Fruit fly (Drosophila melanogaster) whole organism, embryonic: ENCODE results near the gene CG34265.

Experiments
- Ada2b ChIP-seq: fragments of 200-800 bp; sonication (Bioruptor generic); IDR thresholded peaks from 2 replicates; pipeline ENCODE4 v1.3.6; 2022; ENCODE audit warnings: missing biosample characterization, missing genetic modification characterization
- CG10209 ChIP-seq: fragments of 200-800 bp; sonication (Bioruptor generic); optimal IDR thresholded peaks from 3 replicates; lab custom pipeline; 2017; ENCODE audit warnings: missing biosample characterization, mild to moderate bottlenecking, missing genetic modification characterization, missing genetic modification reagents
- CG11085 ChIP-seq: fragments of 200-800 bp; sonication (Bioruptor generic); IDR thresholded peaks from 2 replicates; pipeline ENCODE4 v1.3.6; 2022; ENCODE audit warnings: missing biosample characterization, missing genetic modification characterization
- CG12219 ChIP-seq: fragments of 200-800 bp; sonication (Bioruptor generic); optimal IDR thresholded peaks from 3 replicates; lab custom pipeline; 2018; ENCODE audit warnings: missing biosample characterization, mild to moderate bottlenecking, missing genetic modification characterization
- CG15479 ChIP-seq: fragments of 200-800 bp; sonication (Bioruptor generic); optimal IDR thresholded peaks from 3 replicates; lab custom pipeline; 2019; ENCODE audit warnings: missing biosample characterization, mild to moderate bottlenecking, missing genetic modification characterization, moderate library complexity
- CG17328 ChIP-seq: fragments of 200-800 bp; sonication (Bioruptor generic); IDR thresholded peaks from 2 replicates; pipeline ENCODE4 v1.3.6; 2022; ENCODE audit warnings: missing biosample characterization, missing genetic modification characterization
- CG17385 ChIP-seq: fragments of 200-800 bp; sonication (Bioruptor generic); optimal IDR thresholded peaks from 3 replicates; lab custom pipeline; 2018; ENCODE audit warnings: missing biosample characterization, mild to moderate bottlenecking, missing genetic modification characterization
- CG1832 ChIP-seq: fragments of 200-800 bp; sonication (Bioruptor generic); optimal IDR thresholded peaks from 2 replicates; lab custom pipeline; 2017; ENCODE audit warnings: missing biosample characterization, mild to moderate bottlenecking, missing genetic modification characterization, inconsistent platforms
- CG31224 ChIP-seq: fragments of 200-800 bp; sonication (Bioruptor generic); IDR thresholded peaks from 2 replicates; pipeline ENCODE4 v1.3.6; 2022; ENCODE audit warnings: missing biosample characterization, missing genetic modification characterization
- CG3163 ChIP-seq: fragments of 200-800 bp; sonication (Bioruptor generic); optimal IDR thresholded peaks from 3 replicates; lab custom pipeline; 2016; ENCODE audit warnings: missing biosample characterization, missing genetic modification characterization
- CG32767 ChIP-seq: fragments of 200-800 bp; sonication (Bioruptor generic); IDR thresholded peaks from 2 replicates; pipeline ENCODE4 v1.3.6; 2022; ENCODE audit warnings: missing biosample characterization, missing genetic modification characterization
- CG34224 ChIP-seq: fragments of 200-800 bp; sonication (Bioruptor generic); IDR thresholded peaks from 3 replicates; pipeline ENCODE4 v1.3.6; 2022; ENCODE audit warnings: missing biosample characterization, missing genetic modification characterization; ENCODE audit not compliant: partially characterized antibody
- CG4730 ChIP-seq: fragments of 200-800 bp; sonication (Bioruptor generic); IDR thresholded peaks from 2 replicates; pipeline ENCODE4 v1.3.6; 2022; ENCODE audit warnings: missing biosample characterization, missing genetic modification characterization
- CG5180 ChIP-seq: fragments of 200-800 bp; sonication (Bioruptor generic); optimal IDR thresholded peaks from 3 replicates; lab custom pipeline; 2017; ENCODE audit warnings: missing biosample characterization, missing genetic modification characterization, mild to moderate bottlenecking, moderate library complexity, missing genetic modification reagents
- CG6254 ChIP-seq: fragments of 200-800 bp; sonication (Bioruptor generic); optimal IDR thresholded peaks from 3 replicates; lab custom pipeline; 2017; ENCODE audit warnings: mild to moderate bottlenecking, missing biosample characterization, missing genetic modification reagents, missing genetic modification characterization
- D19A ChIP-seq: fragments of 200-800 bp; optimal IDR thresholded peaks from 3 replicates; lab custom pipeline; 2019; ENCODE audit warnings: missing biosample characterization, mild to moderate bottlenecking, missing genetic modification characterization, moderate library complexity
- Gsc ChIP-seq: fragments of 200-800 bp; sonication (Bioruptor generic); IDR thresholded peaks from 2 replicates; pipeline ENCODE4 v1.3.6; 2022; ENCODE audit warnings: missing biosample characterization, missing genetic modification characterization
- Hmx ChIP-seq: fragments of 200-800 bp; sonication (Bioruptor generic); optimal IDR thresholded peaks from 2 replicates; lab custom pipeline; 2016; ENCODE audit warnings: missing biosample characterization, missing genetic modification characterization
- Hsf ChIP-seq: fragments of 200-800 bp; sonication (Bioruptor generic); optimal IDR thresholded peaks from 3 replicates; lab custom pipeline; 2016; ENCODE audit warnings: missing biosample characterization, missing genetic modification characterization
- Med ChIP-seq: fragments of 200-800 bp; sonication (Bioruptor generic); peaks from one replicate; lab custom pipeline; 2016; ENCODE audit warnings: missing biosample characterization, missing genetic modification characterization, mild to moderate bottlenecking, inconsistent platforms, moderate library complexity
- NC2α ChIP-seq: fragments of 200-800 bp; sonication (Bioruptor generic); optimal IDR thresholded peaks from 2 replicates; lab custom pipeline; 2016; ENCODE audit warnings: missing biosample characterization, missing genetic modification characterization
- Oaz ChIP-seq: fragments of 200-800 bp; sonication (Bioruptor generic); IDR thresholded peaks from 2 replicates; pipeline ENCODE4 v1.3.6; 2022; ENCODE audit warnings: missing biosample characterization, missing genetic modification characterization
- Pdp1 ChIP-seq, 2 experiments: fragments of 200-800 bp; sonication (Bioruptor generic); optimal IDR thresholded peaks; 3 replicates each; lab custom pipeline; 2016; ENCODE audit warnings: missing biosample characterization in 2 of 2, missing genetic modification characterization in 2 of 2, mild to moderate bottlenecking in 1 of 2, moderate library complexity in 1 of 2
- Rfx ChIP-seq: fragments of 200-800 bp; sonication (Bioruptor generic); IDR thresholded peaks from 2 replicates; pipeline ENCODE4 v1.3.6; 2022; ENCODE audit warnings: missing biosample characterization, missing genetic modification characterization
- Six4 ChIP-seq: fragments of 200-800 bp; sonication (Bioruptor generic); optimal IDR thresholded peaks from 2 replicates; lab custom pipeline; 2016; ENCODE audit warnings: missing biosample characterization, missing genetic modification characterization
- Sox100B ChIP-seq: fragments of 200-800 bp; sonication (Bioruptor generic); optimal IDR thresholded peaks from 3 replicates; lab custom pipeline; 2018; ENCODE audit warnings: missing biosample characterization, mild to moderate bottlenecking, missing genetic modification characterization
- Ssrp ChIP-seq: fragments of 200-800 bp; sonication (Bioruptor generic); optimal IDR thresholded peaks from 2 replicates; lab custom pipeline; 2018; ENCODE audit warnings: missing biosample characterization, mild to moderate bottlenecking, missing genetic modification characterization, moderate library complexity
- Vsx1 ChIP-seq: fragments of 200-800 bp; sonication (Bioruptor generic); optimal IDR thresholded peaks from 2 replicates; lab custom pipeline; 2017; ENCODE audit warnings: missing biosample characterization, mild to moderate bottlenecking, missing genetic modification characterization, missing genetic modification reagents
- ato ChIP-seq: fragments of 200-800 bp; sonication (Bioruptor generic); IDR thresholded peaks from 2 replicates; pipeline ENCODE4 v1.3.6; 2022; ENCODE audit warnings: missing biosample characterization, missing genetic modification characterization; ENCODE audit not compliant: partially characterized antibody
- az2 ChIP-seq: fragments of 200-800 bp; sonication (Bioruptor generic); optimal IDR thresholded peaks from 3 replicates; lab custom pipeline; 2016; ENCODE audit warnings: missing biosample characterization, missing genetic modification characterization
- bcd ChIP-seq: fragments of 200-800 bp; sonication (Bioruptor generic); optimal IDR thresholded peaks from 2 replicates; lab custom pipeline; 2017; ENCODE audit warnings: missing biosample characterization, mild to moderate bottlenecking, missing genetic modification characterization
- bigmax ChIP-seq: fragments of 200-800 bp; sonication (Bioruptor generic); optimal IDR thresholded peaks from 2 replicates; lab custom pipeline; 2018; ENCODE audit warnings: missing biosample characterization, mild to moderate bottlenecking, missing genetic modification characterization
- caup ChIP-seq: fragments of 200-800 bp; sonication (Bioruptor generic); optimal IDR thresholded peaks from 3 replicates; lab custom pipeline; 2017; ENCODE audit warnings: missing biosample characterization, mild to moderate bottlenecking, missing genetic modification characterization, moderate library complexity; ENCODE audit not compliant: severe bottlenecking
- cg ChIP-seq: fragments of 200-800 bp; sonication (Bioruptor generic); optimal IDR thresholded peaks from 3 replicates; lab custom pipeline; 2019; ENCODE audit warnings: missing biosample characterization, mild to moderate bottlenecking, missing genetic modification characterization, moderate library complexity
- croc ChIP-seq: fragments of 200-800 bp; sonication (Bioruptor generic); conservative IDR thresholded peaks from 3 replicates; pipeline ENCODE4 v1.3.6; 2022; ENCODE audit warnings: missing biosample characterization, missing genetic modification characterization
- crol ChIP-seq: fragments of 200-800 bp; sonication (Bioruptor generic); IDR thresholded peaks from 2 replicates; pipeline ENCODE4 v1.3.6; 2022; ENCODE audit warnings: missing biosample characterization, missing genetic modification characterization
- dati ChIP-seq: fragments of 200-800 bp; sonication (Bioruptor generic); IDR thresholded peaks from 2 replicates; pipeline ENCODE4 v1.3.6; 2022; ENCODE audit warnings: missing biosample characterization, missing genetic modification characterization
- fru ChIP-seq: fragments of >200 bp; optimal IDR thresholded peaks from 2 replicates; lab custom pipeline; 2017
- gce ChIP-seq: fragments of 200-800 bp; sonication (Bioruptor generic); IDR thresholded peaks from 3 replicates; pipeline ENCODE4 v1.3.6; 2022; ENCODE audit warnings: missing biosample characterization, missing genetic modification characterization
- gem ChIP-seq: fragments of 200-800 bp; sonication (Bioruptor generic); optimal IDR thresholded peaks from 2 replicates; lab custom pipeline; 2019; ENCODE audit warnings: missing biosample characterization, mild to moderate bottlenecking, missing genetic modification characterization, moderate library complexity
- insv ChIP-seq, 2 experiments: fragments of 200-800 bp; sonication (Bioruptor generic); optimal IDR thresholded peaks; 3 replicates each; lab custom pipeline; 2016 to 2018; ENCODE audit warnings: missing biosample characterization in 2 of 2, missing genetic modification characterization in 2 of 2
- ken ChIP-seq: fragments of 200-800 bp; sonication (Bioruptor generic); IDR thresholded peaks from 3 replicates; pipeline ENCODE4 v1.3.6; 2022; ENCODE audit warnings: missing biosample characterization, missing genetic modification characterization
- knrl ChIP-seq: fragments of 200-800 bp; sonication (Bioruptor generic); IDR thresholded peaks from 3 replicates; pipeline ENCODE4 v1.3.6; 2022; ENCODE audit warnings: missing biosample characterization, missing genetic modification characterization; ENCODE audit not compliant: partially characterized antibody
- pfk ChIP-seq: fragments of 200-800 bp; sonication (Bioruptor generic); optimal IDR thresholded peaks from 2 replicates; lab custom pipeline; 2018; ENCODE audit warnings: missing biosample characterization, mild to moderate bottlenecking, missing genetic modification characterization, moderate library complexity
- sim ChIP-seq: fragments of 200-800 bp; sonication (Bioruptor generic); IDR thresholded peaks from 2 replicates; pipeline ENCODE4 v1.3.6; 2022; ENCODE audit warnings: missing biosample characterization, missing genetic modification characterization
- sisA ChIP-seq: fragments of 200-800 bp; sonication (Bioruptor generic); IDR thresholded peaks from 2 replicates; pipeline ENCODE4 v1.3.6; 2022; ENCODE audit warnings: missing biosample characterization, missing genetic modification characterization
- sna ChIP-seq: fragments of 200-800 bp; sonication (Bioruptor generic); IDR thresholded peaks from 2 replicates; pipeline ENCODE4 v1.3.6; 2022; ENCODE audit warnings: missing biosample characterization, missing genetic modification characterization; ENCODE audit not compliant: partially characterized antibody
- sob ChIP-seq: fragments of 200-800 bp; sonication (Bioruptor generic); IDR thresholded peaks from 2 replicates; pipeline ENCODE4 v1.3.6; 2022; ENCODE audit warnings: missing biosample characterization, missing genetic modification characterization
- tap ChIP-seq: fragments of 200-800 bp; optimal IDR thresholded peaks from 3 replicates; lab custom pipeline; 2019; ENCODE audit warnings: missing biosample characterization, mild to moderate bottlenecking, missing genetic modification characterization, moderate library complexity
- yki ChIP-seq: fragments of >200 bp; optimal IDR thresholded peaks from 3 replicates; lab custom pipeline; 2018

CG34265 gene

dm6 chr3L:3301171-3301738 is 33.0 kb downstream of the CG34265 start (continued):
- TF ChIP-seq insv (GFP tag; optimal IDR thresholded peaks at IDR 0.05; lab: Kevin White, UChicago): peak in 1 of 2 experiments; percentile 27
- TF ChIP-seq Med (GFP tag; lab: Kevin White, UChicago): peak; percentile 98
- TF ChIP-seq tap: peak; percentile 95
- TF ChIP-seq bcd (GFP tag; lab: Kevin White, UChicago): peak; percentile 88
- no peak for TF ChIP-seq ato (GFP tag; lab: Robert Waterston, UW)
- peak; percentile 91 for TF ChIP-seq az2
- peak; percentile 85 for TF ChIP-seq gce (GFP tag; lab: Robert Waterston, UW)
- TF ChIP-seq knrl: no peak
- TF ChIP-seq crol: peak; percentile 96
- peak; percentile 92 for TF ChIP-seq CG10209 (GFP tag; lab: Kevin White, UChicago)
- no peak for TF ChIP-seq CG1832 (GFP tag; lab: Kevin White, UChicago)
- TF ChIP-seq CG32767 (GFP tag; lab: Robert Waterston, UW): peak; percentile 86
- TF ChIP-seq Vsx1: peak; percentile 72
- no peak for TF ChIP-seq pfk (GFP tag; lab: Kevin White, UChicago)
- TF ChIP-seq yki (lab: Kevin White, UChicago): no peak
- TF ChIP-seq CG17385 (GFP tag; lab: Kevin White, UChicago): peak; percentile 91
- TF ChIP-seq D19A (tag; lab: Kevin White, UChicago): peak; percentile 93
- TF ChIP-seq CG5180 (GFP tag; lab: Kevin White, UChicago): peak; percentile 86
- TF ChIP-seq sna: no peak
- peak; percentile 87 for TF ChIP-seq Ssrp (tag; lab: Kevin White, UChicago)
- TF ChIP-seq caup (GFP tag; lab: Kevin White, UChicago): peak; percentile 88
- TF ChIP-seq bigmax (GFP tag; lab: Kevin White, UChicago): peak; percentile 18
- TF ChIP-seq Rfx (GFP tag; lab: Robert Waterston, UW): peak; percentile 92
- peak; percentile 92 for TF ChIP-seq CG12219 (GFP tag; lab: Kevin White, UChicago)
- peak; percentile 78 for TF ChIP-seq Hmx (GFP tag; lab: Kevin White, UChicago)
- peak; percentile 87 for TF ChIP-seq CG6254 (GFP tag; lab: Kevin White, UChicago)
- peak; percentile 76 for TF ChIP-seq croc (GFP tag; lab: Robert Waterston, UW)
- TF ChIP-seq sisA (GFP tag; lab: Robert Waterston, UW): peak; percentile 88
- TF ChIP-seq cg (GFP tag; lab: Kevin White, UChicago): no peak
- TF ChIP-seq Gsc (GFP tag; lab: Robert Waterston, UW): peak; percentile 58; the same call in 1 of the 2 replicates
- peak; percentile 93 for TF ChIP-seq Hsf (GFP tag; lab: Kevin White, UChicago)
- peak; percentile 89 for TF ChIP-seq Six4 (GFP tag; lab: Kevin White, UChicago)
- TF ChIP-seq CG4730 (GFP tag; lab: Robert Waterston, UW): peak; percentile 88
- TF ChIP-seq Oaz: peak; percentile 90
- TF ChIP-seq dati: 0 out of 2 replicates have a peak, but pooled peaks have one; percentile 14
- peak; percentile 84 for TF ChIP-seq sim (GFP tag; lab: Robert Waterston, UW)
- peak; percentile 96 for TF ChIP-seq gem (tag; lab: Kevin White, UChicago)
- no peak for TF ChIP-seq CG34224 (GFP tag; lab: Robert Waterston, UW)
- TF ChIP-seq Ada2b: peak; percentile 89
- TF ChIP-seq Sox100B (GFP tag; lab: Kevin White, UChicago): peak; percentile 92
- peak; percentile 89 for TF ChIP-seq CG17328 (GFP tag; lab: Robert Waterston, UW)
- peak; percentile 74 for TF ChIP-seq CG3163 (GFP tag; lab: Kevin White, UChicago)
- TF ChIP-seq CG15479 (GFP tag; lab: Kevin White, UChicago): peak; percentile 67
- peak; percentile 79; the same call in 2 of the 3 replicates for TF ChIP-seq ken
- TF ChIP-seq sob: peak; percentile 94
- no peak for TF ChIP-seq fru (lab: Kevin White, UChicago)
- TF ChIP-seq CG11085 (GFP tag; lab: Robert Waterston, UW): peak; percentile 68
- peak; percentile 86 to 89 for TF ChIP-seq Pdp1 (GFP tag; optimal IDR thresholded peaks at IDR 0.05; lab: Kevin White, UChicago)
- peak; percentile 84 for TF ChIP-seq NC2α (GFP tag; lab: Kevin White, UChicago)
- peak; percentile 77 for TF ChIP-seq CG31224 (GFP tag; lab: Robert Waterston, UW)
